Worm (Caenorhabditis elegans) whole organism, L2 larva: ENCODE results near the gene K02F3.2.

Experiments
- C34F6.9 ChIP-seq: fragments of 150-350 bp; optimal IDR thresholded peaks from 2 replicates; lab custom pipeline; 2014; ENCODE audit warnings: missing biosample characterization, missing genetic modification characterization
- F13H6.1 ChIP-seq: sonication (generic microtip); optimal IDR thresholded peaks from 2 replicates; lab custom pipeline; 2016; ENCODE audit warnings: missing genetic modification characterization, missing compliant biosample characterization
- R02D3.7 ChIP-seq: fragments of 150-350 bp; optimal IDR thresholded peaks from 2 replicates; lab custom pipeline; 2014; ENCODE audit warnings: missing biosample characterization, missing genetic modification characterization
- Y55F3AM.14 ChIP-seq: fragments of 200-800 bp; sonication (Bioruptor generic); optimal IDR thresholded peaks from 2 replicates; lab custom pipeline; 2018; ENCODE audit warnings: mild to moderate bottlenecking, missing genetic modification characterization, missing compliant biosample characterization
- ZK546.5 ChIP-seq: sonication (generic microtip); optimal IDR thresholded peaks from 2 replicates; lab custom pipeline; 2017; ENCODE audit warnings: missing biosample characterization, missing genetic modification characterization
- ama-1 ChIP-seq: fragments of 150-350 bp; optimal IDR thresholded peaks from 2 replicates; lab custom pipeline; 2018; ENCODE audit warnings: inconsistent platforms
- blmp-1 ChIP-seq: sonication (generic microtip); optimal IDR thresholded peaks from 2 replicates; lab custom pipeline; 2017; ENCODE audit warnings: missing genetic modification characterization, mild to moderate bottlenecking, missing compliant biosample characterization, antibody characterized with exemption, moderate library complexity; ENCODE audit not compliant: insufficient read depth
- ceh-82 ChIP-seq: fragments of 150-350 bp; optimal IDR thresholded peaks from 2 replicates; lab custom pipeline; 2014; ENCODE audit warnings: missing biosample characterization, missing genetic modification characterization
- crh-2 ChIP-seq: sonication (generic microtip); optimal IDR thresholded peaks from 2 replicates; lab custom pipeline; 2017; ENCODE audit warnings: missing biosample characterization, missing genetic modification characterization
- dmd-4 ChIP-seq: sonication (generic microtip); optimal IDR thresholded peaks from 2 replicates; lab custom pipeline; 2017; ENCODE audit warnings: missing biosample characterization, missing genetic modification characterization
- egl-27 ChIP-seq: sonication (generic microtip); optimal IDR thresholded peaks from 3 replicates; lab custom pipeline; 2017; ENCODE audit warnings: missing biosample characterization, missing genetic modification reagents, missing genetic modification characterization
- elt-1 ChIP-seq: fragments of 150-350 bp; optimal IDR thresholded peaks from 2 replicates; lab custom pipeline; 2014; ENCODE audit warnings: missing biosample characterization, missing genetic modification characterization
- elt-3 ChIP-seq: sonication (generic microtip); optimal IDR thresholded peaks from 2 replicates; lab custom pipeline; 2017; ENCODE audit warnings: missing biosample characterization, missing genetic modification characterization
- fos-1 ChIP-seq: fragments of 150-350 bp; optimal IDR thresholded peaks from 2 replicates; lab custom pipeline; 2014; ENCODE audit warnings: missing biosample characterization, missing genetic modification characterization
- gmeb-1 ChIP-seq: fragments of 150-350 bp; optimal IDR thresholded peaks from 2 replicates; lab custom pipeline; 2014; ENCODE audit warnings: missing biosample characterization, missing genetic modification characterization
- lin-13 ChIP-seq: fragments of 150-350 bp; optimal IDR thresholded peaks from 2 replicates; lab custom pipeline; 2014; ENCODE audit warnings: missing biosample characterization, missing genetic modification reagents, missing genetic modification characterization
- lin-39 ChIP-seq: fragments of 150-350 bp; optimal IDR thresholded peaks from 2 replicates; lab custom pipeline; 2014; ENCODE audit warnings: missing biosample characterization, missing genetic modification reagents, missing genetic modification characterization
- lsy-2 ChIP-seq, 2 experiments: fragments of 150-350 bp in 1 of 2; sonication (generic microtip) in 1 of 2; optimal IDR thresholded peaks; 2 replicates each; lab custom pipeline; 2014 to 2017; ENCODE audit warnings: missing biosample characterization in 2 of 2, missing genetic modification characterization in 2 of 2
- mbf-1 ChIP-seq: sonication (generic microtip); optimal IDR thresholded peaks from 2 replicates; lab custom pipeline; 2017; ENCODE audit warnings: missing biosample characterization, missing genetic modification characterization
- mdl-1 ChIP-seq, 2 experiments: fragments of 150-350 bp in 1 of 2; sonication (generic microtip) in 1 of 2; optimal IDR thresholded peaks; 2 replicates each; lab custom pipeline; 2017; ENCODE audit warnings: missing biosample characterization in 2 of 2, missing genetic modification characterization in 2 of 2
- nhr-10 ChIP-seq: sonication (generic microtip); optimal IDR thresholded peaks from 2 replicates; lab custom pipeline; 2017; ENCODE audit warnings: missing biosample characterization, missing genetic modification characterization
- nhr-11 ChIP-seq: fragments of 150-350 bp; optimal IDR thresholded peaks from 2 replicates; lab custom pipeline; 2014; ENCODE audit warnings: missing biosample characterization, missing genetic modification characterization
- nhr-12 ChIP-seq: fragments of 150-350 bp; optimal IDR thresholded peaks from 2 replicates; lab custom pipeline; 2014; ENCODE audit warnings: missing biosample characterization, missing genetic modification characterization
- nhr-129 ChIP-seq: fragments of 150-350 bp; optimal IDR thresholded peaks from 2 replicates; lab custom pipeline; 2014; ENCODE audit warnings: missing biosample characterization, missing genetic modification characterization
- nhr-21 ChIP-seq: fragments of 150-350 bp; optimal IDR thresholded peaks from 2 replicates; lab custom pipeline; 2014; ENCODE audit warnings: missing biosample characterization, missing genetic modification characterization
- nhr-23 ChIP-seq: fragments of 150-350 bp; optimal IDR thresholded peaks from 2 replicates; lab custom pipeline; 2014; ENCODE audit warnings: missing biosample characterization, missing genetic modification reagents, missing genetic modification characterization
- nhr-25 ChIP-seq: fragments of 150-350 bp; sonication (generic microtip); optimal IDR thresholded peaks from 3 replicates; lab custom pipeline; 2014; ENCODE audit warnings: missing biosample characterization, missing genetic modification characterization
- peb-1 ChIP-seq: fragments of 150-350 bp; optimal IDR thresholded peaks from 2 replicates; lab custom pipeline; 2014; ENCODE audit warnings: missing biosample characterization, missing genetic modification characterization
- sem-4 ChIP-seq: fragments of 150-350 bp; optimal IDR thresholded peaks from 2 replicates; lab custom pipeline; 2014; ENCODE audit warnings: missing biosample characterization, missing genetic modification reagents, missing genetic modification characterization
- sma-3 ChIP-seq: sonication (generic microtip); optimal IDR thresholded peaks from 2 replicates; lab custom pipeline; 2016; ENCODE audit warnings: missing genetic modification reagents, missing genetic modification characterization, missing compliant biosample characterization
- snpc-4 ChIP-seq: fragments of 150-350 bp; optimal IDR thresholded peaks from 2 replicates; lab custom pipeline; 2014; ENCODE audit warnings: missing biosample characterization, missing genetic modification characterization
- unc-55 ChIP-seq: fragments of 150-350 bp; sonication (generic microtip); optimal IDR thresholded peaks from 3 replicates; lab custom pipeline; 2014; ENCODE audit warnings: missing biosample characterization, missing genetic modification reagents, missing genetic modification characterization
- unc-62 ChIP-seq: fragments of 150-350 bp; optimal IDR thresholded peaks from 2 replicates; lab custom pipeline; 2014; ENCODE audit warnings: missing biosample characterization, missing genetic modification reagents, missing genetic modification characterization
- zag-1 ChIP-seq: fragments of 150-350 bp; optimal IDR thresholded peaks from 2 replicates; lab custom pipeline; 2014; ENCODE audit warnings: missing biosample characterization, missing genetic modification characterization
- ztf-1 ChIP-seq: fragments of 200-800 bp; sonication (Bioruptor generic); conservative IDR thresholded peaks from 2 replicates; pipeline ENCODE4 v1.3.6; 2022; ENCODE audit warnings: missing genetic modification characterization, missing compliant biosample characterization
- ztf-4 ChIP-seq: fragments of 150-350 bp; optimal IDR thresholded peaks from 2 replicates; lab custom pipeline; 2014; ENCODE audit warnings: missing biosample characterization, missing genetic modification characterization

The K02F3.2 gene

DNA sequence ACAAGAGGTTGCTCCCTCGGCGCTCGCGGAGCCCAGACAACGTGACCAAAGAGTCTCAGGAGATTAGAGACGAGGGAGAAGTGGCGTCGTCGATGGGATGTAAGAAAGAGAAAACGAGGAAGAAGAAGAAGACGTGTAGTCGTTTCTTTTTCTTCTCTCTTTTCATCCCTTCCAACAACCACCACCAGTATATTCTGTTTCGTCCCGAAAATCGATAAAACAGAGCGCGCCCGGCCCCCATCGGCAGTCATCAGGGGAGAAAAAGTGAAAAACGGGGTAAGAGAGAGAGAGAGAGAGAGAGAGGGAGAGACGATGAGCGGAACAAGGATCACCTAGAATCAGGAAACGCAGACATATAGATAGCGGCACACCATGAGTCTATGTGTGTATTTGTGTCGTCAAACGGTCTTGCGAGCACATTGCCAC is 42.2 kb downstream of the K02F3.2 start (continued):
- peak; percentile 12 to 72 for TF ChIP-seq mdl-1 (tag; optimal IDR thresholded peaks at IDR 0.05; lab: Kevin White, UChicago)
- TF ChIP-seq sem-4 (tag; lab: Kevin White, UChicago) = peak; percentile 68
- no peak for TF ChIP-seq nhr-11
- TF ChIP-seq nhr-12 (tag; lab: Kevin White, UChicago) = no peak
- no peak for TF ChIP-seq lin-39 (tag; lab: Kevin White, UChicago)
- peak; percentile 53 for TF ChIP-seq gmeb-1 (tag; lab: Kevin White, UChicago)
- peak; percentile 40 for TF ChIP-seq sma-3 (GFP tag; lab: Kevin White, UChicago)

DNA sequence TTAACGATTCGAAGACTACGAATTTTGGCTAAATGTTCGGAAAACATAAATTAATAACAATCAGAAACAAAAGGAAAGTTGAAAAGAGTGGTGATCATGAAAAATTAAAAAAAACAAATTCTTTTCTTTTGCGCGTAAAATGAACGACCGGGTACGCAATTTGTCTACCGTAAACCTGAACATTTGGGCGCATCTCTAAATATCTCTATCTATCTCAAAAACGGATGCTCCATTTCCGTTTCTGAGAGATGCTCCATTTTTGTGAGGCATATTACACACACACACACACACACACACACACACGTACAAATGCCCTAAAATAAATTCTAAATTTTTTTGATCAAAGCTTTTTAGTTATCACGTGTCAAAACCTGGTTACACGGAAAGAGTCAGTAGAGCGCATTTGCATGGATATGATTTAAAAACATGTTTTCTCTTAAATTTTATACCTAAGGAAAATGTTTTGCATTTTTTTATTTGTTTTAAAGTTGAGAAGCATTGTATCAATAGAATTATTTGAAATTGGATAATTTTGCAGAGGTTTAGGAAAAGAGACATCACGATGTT is 43.4 kb downstream of the K02F3.2 start:
- TF ChIP-seq unc-55 (GFP tag; lab: Kevin White, UChicago) (peak; percentile 11), ztf-4 (no peak), snpc-4 (tag; lab: Kevin White, UChicago) (no peak), mbf-1 (tag; lab: Kevin White, UChicago) (no peak), elt-1 (tag; lab: Kevin White, UChicago) (no peak), nhr-12 (tag; lab: Kevin White, UChicago) (no peak), nhr-25 (no peak), C34F6.9 (tag; lab: Kevin White, UChicago) (peak; percentile 64), unc-62 (no peak), lsy-2 (tag; optimal IDR thresholded peaks at IDR 0.05; lab: Kevin White, UChicago) (peak in 1 of 2 experiments; percentile 69)

DNA sequence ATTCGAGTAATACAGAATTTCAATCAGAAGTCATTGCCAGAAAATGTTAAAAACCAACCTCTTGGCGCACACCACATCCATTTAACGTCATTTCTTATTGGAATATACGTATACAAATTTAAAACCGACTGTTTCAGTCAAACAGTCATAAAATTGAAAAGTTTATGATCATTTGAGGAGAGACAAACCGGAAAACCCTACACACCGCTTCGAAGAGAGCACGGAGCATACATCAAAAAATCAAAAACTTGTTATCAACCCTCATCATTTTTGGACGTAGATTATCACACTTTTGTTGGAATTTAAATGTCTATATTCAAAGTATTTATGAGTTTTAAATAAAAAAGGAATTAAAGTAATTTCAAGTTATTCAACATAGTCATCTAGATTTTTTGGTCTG is 45.4 kb downstream of the K02F3.2 start, which contains the start of gene T24C4.10:
Gene T24C4.10 (minus strand): TSS at position 230 of the 400 bp plus-strand sequence.
- TF ChIP-seq mdl-1 (tag; optimal IDR thresholded peaks at IDR 0.05; lab: Kevin White, UChicago) = no peak
- no peak for TF ChIP-seq elt-1 (tag; lab: Kevin White, UChicago)
- TF ChIP-seq ama-1 (lab: Kevin White, UChicago) = no peak
- peak; percentile 71 for TF ChIP-seq fos-1 (tag; lab: Kevin White, UChicago)
- TF ChIP-seq nhr-11 = no peak
- TF ChIP-seq mbf-1 (tag; lab: Kevin White, UChicago) = no peak
- TF ChIP-seq egl-27 = no peak

DNA sequence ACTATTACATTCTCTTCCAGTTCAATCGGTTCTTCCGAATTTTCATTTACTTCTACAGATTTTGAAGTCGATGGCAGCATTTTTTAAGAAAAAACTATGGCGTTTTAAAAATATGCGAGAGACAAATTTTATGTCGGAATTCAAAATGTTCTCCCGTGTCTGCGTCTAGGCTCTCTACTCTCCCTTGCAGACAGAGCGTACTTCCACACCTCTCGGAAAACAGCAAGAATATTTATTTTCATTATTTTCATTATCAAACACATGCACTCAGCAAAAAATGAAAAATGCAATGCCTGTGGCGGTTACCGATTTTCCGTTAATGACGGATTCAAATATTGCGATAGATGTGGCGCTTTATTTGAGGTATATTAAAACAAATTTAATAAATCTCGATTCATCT is 49.9 kb downstream of the K02F3.2 start, which contains the start of the genes ztf-18 and F23H11.2:
Gene ztf-18 (minus strand): TSS at position 188 of the 400 bp plus-strand sequence.
Gene F23H11.2 (plus strand): TSS at position 223 of the 400 bp plus-strand sequence.
- TF ChIP-seq C34F6.9 (tag; lab: Kevin White, UChicago) = no peak
- TF ChIP-seq sem-4 (tag; lab: Kevin White, UChicago) = peak; percentile 50
- TF ChIP-seq zag-1 = no peak
- no peak for TF ChIP-seq lsy-2 (tag; optimal IDR thresholded peaks at IDR 0.05; lab: Kevin White, UChicago)

DNA sequence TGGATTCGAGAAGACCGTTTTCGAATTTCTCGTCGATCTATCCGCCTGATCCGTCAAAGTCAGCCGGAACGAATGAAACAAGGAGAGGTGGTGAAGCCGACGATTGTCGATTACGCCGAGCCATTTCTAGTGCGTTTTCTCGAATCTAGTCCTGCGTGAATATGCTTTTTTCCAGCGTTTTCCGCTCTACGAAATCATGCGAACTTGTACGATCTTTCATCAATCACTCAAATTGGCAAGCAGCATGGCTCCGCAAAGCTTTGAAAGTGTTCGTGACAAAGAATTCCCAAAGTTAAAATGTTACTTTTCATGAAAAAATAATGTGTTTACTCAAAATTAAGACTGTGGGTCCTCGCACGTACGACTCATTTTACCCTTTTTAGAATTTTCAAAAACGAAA is 51.3 kb downstream of the K02F3.2 start:
- TF ChIP-seq unc-62 = no peak
- TF ChIP-seq elt-1 (tag; lab: Kevin White, UChicago) = no peak
- no peak for TF ChIP-seq zag-1
- no peak for TF ChIP-seq nhr-10 (tag; lab: Kevin White, UChicago)
- TF ChIP-seq F13H6.1 (tag; lab: Kevin White, UChicago) = no peak
- no peak for TF ChIP-seq crh-2 (tag; lab: Kevin White, UChicago)
- no peak for TF ChIP-seq nhr-129
- no peak for TF ChIP-seq peb-1 (tag; lab: Kevin White, UChicago)
- TF ChIP-seq sem-4 (tag; lab: Kevin White, UChicago) = no peak
- TF ChIP-seq C34F6.9 (tag; lab: Kevin White, UChicago) = no peak
- TF ChIP-seq lin-13 (GFP tag; lab: Kevin White, UChicago) = no peak
- TF ChIP-seq nhr-23 = no peak
- TF ChIP-seq Y55F3AM.14 = no peak
- TF ChIP-seq, all 48 proteins: peak for 0

DNA sequence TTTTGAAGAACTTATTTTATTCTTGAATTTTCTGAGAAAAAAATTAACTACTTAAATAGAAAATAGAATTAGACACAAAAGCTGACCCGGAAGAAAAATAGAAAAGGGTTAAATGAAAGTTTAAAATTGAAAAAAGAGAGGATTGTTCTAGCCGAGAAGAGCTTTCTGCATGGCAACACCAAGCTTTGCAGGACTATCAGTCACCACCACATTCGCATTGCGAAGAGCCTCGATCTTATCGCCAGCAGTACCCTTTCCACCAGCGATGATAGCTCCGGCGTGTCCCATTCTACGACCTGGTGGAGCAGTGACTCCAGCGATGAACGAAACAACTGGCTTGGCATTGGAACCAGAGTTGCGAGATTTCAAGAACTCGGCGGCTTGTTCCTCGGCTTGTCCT is 54.5 kb downstream of the K02F3.2 start:
- TF ChIP-seq mdl-1 (tag; optimal IDR thresholded peaks at IDR 0.05; lab: Kevin White, UChicago) (no peak), nhr-21 (tag; lab: Kevin White, UChicago) (no peak), lsy-2 (tag; optimal IDR thresholded peaks at IDR 0.05; lab: Kevin White, UChicago) (no peak), ZK546.5 (tag; lab: Kevin White, UChicago) (no peak), peb-1 (tag; lab: Kevin White, UChicago) (no peak), C34F6.9 (tag; lab: Kevin White, UChicago) (no peak), R02D3.7 (tag; lab: Kevin White, UChicago) (no peak), dmd-4 (no peak), blmp-1 (tag; lab: Kevin White, UChicago) (no peak), ztf-1 (GFP tag; lab: Robert Waterston, UW) (no peak), sma-3 (GFP tag; lab: Kevin White, UChicago) (no peak), ceh-82 (tag; lab: Kevin White, UChicago) (no peak), unc-55 (GFP tag; lab: Kevin White, UChicago) (no peak), elt-3 (tag; lab: Kevin White, UChicago) (no peak), mbf-1 (tag; lab: Kevin White, UChicago) (no peak), egl-27 (no peak), nhr-23 (no peak), ama-1 (lab: Kevin White, UChicago) (no peak)
